Worm (Caenorhabditis elegans): ENCODE measurements around the gene hint-3.

Gene hint-3

ce11 chrV:7745386-7745785, 14.9 kb upstream of the hint-3 start:
- TF ChIP-seq elt-3 (tag; optimal IDR thresholded peaks at IDR 0.05) (no peak), mml-1 (tag; optimal IDR thresholded peaks at IDR 0.05) (no peak), skn-1 (tag; optimal IDR thresholded peaks at IDR 0.05) (no peak), elt-1 (tag; optimal IDR thresholded peaks at IDR 0.05) (no peak), mdl-1 (tag; optimal IDR thresholded peaks at IDR 0.05) (no peak), nhr-77 (tag; optimal IDR thresholded peaks at IDR 0.05) (no peak), nhr-11 (tag; optimal IDR thresholded peaks at IDR 0.05) (no peak), nhr-237 (tag; optimal IDR thresholded peaks at IDR 0.05) (no peak), nhr-23 (tag; optimal IDR thresholded peaks at IDR 0.05) (no peak), ztf-11 (tag; optimal IDR thresholded peaks at IDR 0.05) (no peak), unc-62 (GFP tag; optimal IDR thresholded peaks at IDR 0.05) (no peak), ceh-82 (tag; optimal IDR thresholded peaks at IDR 0.05) (no peak), nhr-25 (tag; optimal IDR thresholded peaks at IDR 0.05) (no peak), jun-1 (tag; optimal IDR thresholded peaks at IDR 0.05) (no peak), ceh-9 (tag; optimal IDR thresholded peaks at IDR 0.05) (no peak), fos-1 (tag; optimal IDR thresholded peaks at IDR 0.05) (no peak), snpc-4 (tag; optimal IDR thresholded peaks at IDR 0.05) (no peak), elt-2 (tag; optimal IDR thresholded peaks at IDR 0.05) (no peak), R02D3.7 (tag; optimal IDR thresholded peaks at IDR 0.05) (no peak)

DNA sequence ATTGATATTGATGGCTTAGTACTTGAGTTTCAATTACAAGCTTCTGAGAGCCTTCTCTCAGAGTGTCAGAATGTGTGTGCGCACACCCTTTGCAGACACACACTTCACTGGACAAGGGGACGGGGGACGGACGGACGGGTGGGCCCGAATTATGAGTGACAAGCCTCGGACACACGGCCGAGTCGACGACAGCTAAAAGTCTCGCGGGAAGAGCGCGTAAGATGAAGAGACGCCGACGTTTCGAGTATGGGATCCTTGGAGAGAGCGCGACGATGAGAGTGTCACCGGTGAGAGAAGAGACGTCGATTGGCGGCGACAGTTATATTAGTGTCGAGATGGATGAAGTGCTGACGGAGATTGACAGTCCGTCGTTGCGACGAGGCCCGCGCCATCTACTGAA, 14.4 kb upstream of the hint-3 start:
- TF ChIP-seq elt-3 (tag; optimal IDR thresholded peaks at IDR 0.05) (no peak), unc-62 (GFP tag; optimal IDR thresholded peaks at IDR 0.05) (peak; percentile 63)

DNA sequence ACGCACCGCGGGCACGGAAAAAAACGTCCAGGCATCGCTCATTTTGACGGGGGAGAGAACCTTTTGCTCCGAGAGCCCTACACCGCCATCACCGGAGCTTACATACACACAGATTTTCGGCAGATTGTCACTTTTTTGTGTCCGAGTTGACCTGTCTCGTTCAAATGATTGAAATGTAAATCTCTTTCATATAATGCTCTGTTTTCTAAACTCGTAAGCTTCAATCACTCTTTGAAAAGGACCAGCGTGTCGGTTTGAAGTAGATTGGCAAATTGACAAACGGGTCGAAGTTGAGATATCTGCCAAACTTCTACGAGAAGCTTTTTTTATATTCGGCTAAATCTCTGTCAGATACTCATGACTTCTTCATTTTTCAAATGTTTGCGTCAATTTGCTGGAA, 13.1 kb upstream of the hint-3 start:
- TF ChIP-seq elt-1 (tag; optimal IDR thresholded peaks at IDR 0.05), result no peak
- TF ChIP-seq ztf-4 (tag; optimal IDR thresholded peaks at IDR 0.05), result no peak
- no peak for TF ChIP-seq fkh-2 (tag; optimal IDR thresholded peaks at IDR 0.05)
- no peak for TF ChIP-seq nhr-25 (tag; optimal IDR thresholded peaks at IDR 0.05)
- no peak for TF ChIP-seq ama-1 (optimal IDR thresholded peaks at IDR 0.05)
- TF ChIP-seq lsy-12 (tag; optimal IDR thresholded peaks at IDR 0.05), result no peak
- TF ChIP-seq pqm-1 (tag; optimal IDR thresholded peaks at IDR 0.05), result no peak
- no peak for TF ChIP-seq nhr-76 (tag; optimal IDR thresholded peaks at IDR 0.05)
- TF ChIP-seq daf-12 (tag; optimal IDR thresholded peaks at IDR 0.05), result no peak
- no peak for TF ChIP-seq unc-62 (GFP tag; optimal IDR thresholded peaks at IDR 0.05)
- TF ChIP-seq tbx-2 (tag; optimal IDR thresholded peaks at IDR 0.05), result no peak
- no peak for TF ChIP-seq ceh-82 (tag; optimal IDR thresholded peaks at IDR 0.05)
- no peak for TF ChIP-seq nhr-12 (tag; optimal IDR thresholded peaks at IDR 0.05)

ce11 chrV:7747987-7748607, 12.2 kb upstream of the hint-3 start:
- no peak for TF ChIP-seq R02D3.7 (tag; optimal IDR thresholded peaks at IDR 0.05)
- TF ChIP-seq lin-15B (tag; optimal IDR thresholded peaks at IDR 0.05), result no peak
- TF ChIP-seq egl-27 (tag; optimal IDR thresholded peaks at IDR 0.05), result no peak
- no peak for TF ChIP-seq unc-39 (tag; optimal IDR thresholded peaks at IDR 0.05)
- no peak for TF ChIP-seq nhr-11 (tag; optimal IDR thresholded peaks at IDR 0.05)
- no peak for TF ChIP-seq mml-1 (tag; optimal IDR thresholded peaks at IDR 0.05)
- no peak for TF ChIP-seq ceh-28 (tag; optimal IDR thresholded peaks at IDR 0.05)
- TF ChIP-seq nhr-28 (tag; optimal IDR thresholded peaks at IDR 0.05), result no peak
- no peak for TF ChIP-seq ceh-9 (tag; optimal IDR thresholded peaks at IDR 0.05)
- no peak for TF ChIP-seq fos-1 (tag; optimal IDR thresholded peaks at IDR 0.05)
- TF ChIP-seq nhr-237 (tag; optimal IDR thresholded peaks at IDR 0.05), result no peak
- no peak for TF ChIP-seq egl-5 (tag; optimal IDR thresholded peaks at IDR 0.05)

DNA sequence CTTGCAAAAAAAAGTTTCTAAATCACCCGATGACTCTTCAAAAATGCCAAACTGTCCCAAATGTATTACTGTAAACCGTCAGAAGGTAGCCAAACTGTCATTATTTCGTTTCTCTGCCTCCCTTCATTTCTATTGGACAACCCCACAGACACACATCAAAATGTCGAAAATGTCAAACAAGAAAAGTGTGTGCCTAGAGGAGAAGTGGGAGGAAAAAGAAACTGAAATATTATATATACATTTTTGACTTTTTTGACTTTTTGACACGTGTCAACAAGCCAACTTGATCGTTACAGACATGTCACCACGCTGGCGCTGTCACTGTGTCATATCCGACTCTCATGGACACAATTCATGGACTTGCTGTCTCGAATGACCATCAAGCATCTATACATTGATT, 10.6 kb upstream of the hint-3 start:
- TF ChIP-seq aly-2 (tag; optimal IDR thresholded peaks at IDR 0.05), result no peak
- no peak for TF ChIP-seq lin-39 (tag; optimal IDR thresholded peaks at IDR 0.05)
- no peak for TF ChIP-seq egl-5 (tag; optimal IDR thresholded peaks at IDR 0.05)
- TF ChIP-seq nfya-1 (tag; optimal IDR thresholded peaks at IDR 0.05; ENCODE audit: insufficient read depth), result no peak
- no peak for TF ChIP-seq ceh-28 (tag; optimal IDR thresholded peaks at IDR 0.05)
- no peak for TF ChIP-seq nhr-25 (tag; optimal IDR thresholded peaks at IDR 0.05)
- TF ChIP-seq pqm-1 (tag; optimal IDR thresholded peaks at IDR 0.05), result no peak
- no peak for TF ChIP-seq zag-1 (tag; optimal IDR thresholded peaks at IDR 0.05)
- TF ChIP-seq unc-39 (tag; optimal IDR thresholded peaks at IDR 0.05), result no peak
- TF ChIP-seq fkh-10 (GFP tag; optimal IDR thresholded peaks at IDR 0.05), result no peak
- no peak for TF ChIP-seq elt-1 (tag; optimal IDR thresholded peaks at IDR 0.05)
- TF ChIP-seq ZK546.5 (tag; optimal IDR thresholded peaks at IDR 0.05), result no peak
- no peak for TF ChIP-seq R02D3.7 (tag; optimal IDR thresholded peaks at IDR 0.05)
- no peak for TF ChIP-seq ztf-11 (tag; optimal IDR thresholded peaks at IDR 0.05)
- no peak for TF ChIP-seq nhr-12 (tag; optimal IDR thresholded peaks at IDR 0.05)
- no peak for TF ChIP-seq daf-12 (tag; optimal IDR thresholded peaks at IDR 0.05)
- no peak for TF ChIP-seq nhr-23 (tag; optimal IDR thresholded peaks at IDR 0.05)
- no peak for TF ChIP-seq lsy-12 (tag; optimal IDR thresholded peaks at IDR 0.05)
- no peak for TF ChIP-seq nhr-43 (tag; optimal IDR thresholded peaks at IDR 0.05; ENCODE audit: poor library complexity, severe bottlenecking)
- no peak for TF ChIP-seq ceh-9 (tag; optimal IDR thresholded peaks at IDR 0.05)
